Worm (Caenorhabditis elegans) whole organism, L4 larva: ENCODE data around the gene sod-1.
A peak's percentile ranks its signal among the peaks of the same experiment; 100 is the strongest.

Source experiments
- F10B5.3 ChIP-seq: sonication (generic microtip); optimal IDR thresholded peaks from 2 replicates; lab custom pipeline; 2016; ENCODE audit warnings: mild to moderate bottlenecking, missing genetic modification characterization, missing compliant biosample characterization
- T20F7.1 ChIP-seq: fragments of 200-800 bp; sonication (Bioruptor generic); optimal IDR thresholded peaks from 2 replicates; lab custom pipeline; 2018; ENCODE audit warnings: mild to moderate bottlenecking, missing genetic modification characterization, missing compliant biosample characterization
- ZK546.5 ChIP-seq, 2 experiments: sonication (generic microtip); optimal IDR thresholded peaks; 2 replicates each; lab custom pipeline; 2017; ENCODE audit warnings: missing biosample characterization in 2 of 2, missing genetic modification characterization in 2 of 2
- arid-1 ChIP-seq: fragments of 200-800 bp; sonication (Bioruptor generic); conservative IDR thresholded peaks from 2 replicates; pipeline ENCODE4 v1.3.6; 2022; ENCODE audit warnings: missing genetic modification reagents, missing genetic modification characterization, missing compliant biosample characterization
- attf-4 ChIP-seq: sonication (generic microtip); optimal IDR thresholded peaks from 3 replicates; lab custom pipeline; 2017; ENCODE audit warnings: missing biosample characterization, missing genetic modification characterization
- ceh-28 ChIP-seq: fragments of 150-350 bp; optimal IDR thresholded peaks from 2 replicates; lab custom pipeline; 2014; ENCODE audit warnings: missing biosample characterization, missing genetic modification reagents, missing genetic modification characterization
- ceh-62 ChIP-seq: sonication (generic microtip); optimal IDR thresholded peaks from 2 replicates; lab custom pipeline; 2017; ENCODE audit warnings: missing biosample characterization, missing genetic modification characterization
- ceh-82 ChIP-seq: sonication (generic microtip); optimal IDR thresholded peaks from 2 replicates; lab custom pipeline; 2017; ENCODE audit warnings: missing biosample characterization, missing genetic modification characterization
- cey-2 ChIP-seq: sonication (generic microtip); optimal IDR thresholded peaks from 3 replicates; lab custom pipeline; 2017; ENCODE audit warnings: missing genetic modification characterization, mild to moderate bottlenecking, missing compliant biosample characterization, antibody characterized with exemption, borderline replicate concordance; ENCODE audit not compliant: insufficient read depth
- daf-12 ChIP-seq: fragments of 150-350 bp; optimal IDR thresholded peaks from 2 replicates; lab custom pipeline; 2014; ENCODE audit warnings: missing biosample characterization, missing genetic modification reagents, missing genetic modification characterization
- daf-16 ChIP-seq, 3 experiments: sonication (generic microtip); optimal IDR thresholded peaks; 2 replicates each; lab custom pipeline; 2016 to 2017; ENCODE audit warnings: missing genetic modification characterization in 3 of 3, missing genetic modification reagents in 3 of 3, mild to moderate bottlenecking in 2 of 3, missing compliant biosample characterization in 2 of 3, missing biosample characterization in 1 of 3, moderate library complexity in 1 of 3
- dmd-9 ChIP-seq: fragments of 200-800 bp; sonication (Bioruptor generic); IDR thresholded peaks from 2 replicates; pipeline ENCODE4 v1.3.6; 2022; ENCODE audit warnings: missing genetic modification reagents, missing genetic modification characterization, missing compliant biosample characterization
- egl-27 ChIP-seq: sonication (generic microtip); optimal IDR thresholded peaks from 3 replicates; lab custom pipeline; 2017; ENCODE audit warnings: missing biosample characterization, missing genetic modification reagents, missing genetic modification characterization
- fos-1 ChIP-seq: fragments of 150-350 bp; optimal IDR thresholded peaks from 2 replicates; lab custom pipeline; 2014; ENCODE audit warnings: missing biosample characterization, missing genetic modification characterization
- gei-8 ChIP-seq: fragments of 200-800 bp; sonication (Bioruptor generic); optimal IDR thresholded peaks from 2 replicates; lab custom pipeline; 2018; ENCODE audit warnings: mild to moderate bottlenecking, missing genetic modification characterization, missing compliant biosample characterization
- lin-13 ChIP-seq: fragments of 150-350 bp; optimal IDR thresholded peaks from 2 replicates; lab custom pipeline; 2014; ENCODE audit warnings: missing biosample characterization, missing genetic modification reagents, missing genetic modification characterization
- lin-15B ChIP-seq: fragments of 150-350 bp; sonication (generic microtip); optimal IDR thresholded peaks from 3 replicates; lab custom pipeline; 2014; ENCODE audit warnings: missing biosample characterization, missing genetic modification characterization
- lir-3 ChIP-seq: sonication (generic microtip); optimal IDR thresholded peaks from 2 replicates; lab custom pipeline; 2016; ENCODE audit warnings: mild to moderate bottlenecking, missing genetic modification characterization, missing compliant biosample characterization
- madf-9 ChIP-seq: fragments of 200-800 bp; sonication (Bioruptor generic); conservative IDR thresholded peaks from 2 replicates; pipeline ENCODE4 v1.3.6; 2022; ENCODE audit warnings: missing genetic modification reagents, missing genetic modification characterization, missing compliant biosample characterization
- mep-1 ChIP-seq: fragments of 150-350 bp; sonication (generic microtip); optimal IDR thresholded peaks from 3 replicates; lab custom pipeline; 2014; ENCODE audit warnings: missing biosample characterization, missing genetic modification characterization
- nhr-11 ChIP-seq: fragments of 150-350 bp; optimal IDR thresholded peaks from 2 replicates; lab custom pipeline; 2014; ENCODE audit warnings: missing biosample characterization, missing genetic modification characterization
- nhr-237 ChIP-seq: sonication (generic microtip); optimal IDR thresholded peaks from 2 replicates; lab custom pipeline; 2017; ENCODE audit warnings: missing biosample characterization, missing genetic modification characterization
- nhr-25 ChIP-seq: sonication (generic microtip); optimal IDR thresholded peaks from 2 replicates; lab custom pipeline; 2017; ENCODE audit warnings: missing genetic modification characterization, mild to moderate bottlenecking, missing compliant biosample characterization, antibody characterized with exemption, moderate library complexity, borderline replicate concordance; ENCODE audit not compliant: insufficient read depth
- nhr-42 ChIP-seq: fragments of 200-800 bp; sonication (Bioruptor generic); IDR thresholded peaks from 2 replicates; pipeline ENCODE4 v1.3.6; 2022; ENCODE audit warnings: missing genetic modification characterization, missing compliant biosample characterization
- rbr-2 ChIP-seq: sonication (generic microtip); optimal IDR thresholded peaks from 2 replicates; lab custom pipeline; 2016; ENCODE audit warnings: missing genotype, missing genetic modification characterization, missing compliant biosample characterization
- saeg-2 ChIP-seq: fragments of 200-800 bp; sonication (Bioruptor generic); IDR thresholded peaks from 2 replicates; pipeline ENCODE4 v1.3.6; 2022; ENCODE audit warnings: missing genetic modification reagents, missing genetic modification characterization, missing compliant biosample characterization
- sdz-12 ChIP-seq: fragments of 200-800 bp; sonication (Bioruptor generic); optimal IDR thresholded peaks from 2 replicates; lab custom pipeline; 2018; ENCODE audit warnings: mild to moderate bottlenecking, missing genetic modification characterization, missing compliant biosample characterization
- unc-39 ChIP-seq: sonication (generic microtip); optimal IDR thresholded peaks from 2 replicates; lab custom pipeline; 2017; ENCODE audit warnings: missing biosample characterization, missing genetic modification characterization
- unc-62 ChIP-seq, 3 experiments: fragments of 150-350 bp in 1 of 3; sonication (generic microtip); optimal IDR thresholded peaks in 2 of 3; peaks in 1 of 3; 1 replicate in 1 of 3; 2 replicates in 2 of 3; lab custom pipeline; 2014 to 2017; ENCODE audit warnings: missing biosample characterization in 3 of 3, missing genetic modification characterization in 3 of 3, missing genetic modification reagents in 3 of 3, missing genotype in 1 of 3

The sod-1 gene

ce11 chrII:6926488-6926887 lies 47.2 kb downstream of the sod-1 start (continued):
- TF ChIP-seq lin-15B (tag; lab: Kevin White, UChicago) (no peak), rbr-2 (tag; lab: Kevin White, UChicago) (peak; percentile 83), ceh-28 (tag; lab: Kevin White, UChicago) (peak; percentile 34), lin-13 (GFP tag; lab: Kevin White, UChicago) (peak; percentile 56), ceh-62 (no peak), nhr-42 (no peak), egl-27 (tag; lab: Kevin White, UChicago) (no peak), T20F7.1 (GFP tag; lab: Kevin White, UChicago) (peak; percentile 64), fos-1 (tag; lab: Kevin White, UChicago) (no peak), mep-1 (peak; percentile 91), ceh-82 (no peak), daf-16 (GFP tag; optimal IDR thresholded peaks at IDR 0.05; lab: Kevin White, UChicago) (peak; percentile 18 to 40), daf-16 (tag; optimal IDR thresholded peaks at IDR 0.05; lab: Kevin White, UChicago) (peak; percentile 69), nhr-25 (tag; lab: Kevin White, UChicago) (peak; percentile 14), ZK546.5 (tag; optimal IDR thresholded peaks at IDR 0.05; lab: Kevin White, UChicago) (no peak), sdz-12 (no peak), unc-62 (GFP tag; optimal IDR thresholded peaks at IDR 0.05 in 1 of 2; lab: Kevin White, UChicago) (no peak), unc-62 (tag; optimal IDR thresholded peaks at IDR 0.05; lab: Kevin White, UChicago) (no peak), nhr-11 (tag; lab: Kevin White, UChicago) (peak; percentile 73), arid-1 (GFP tag; lab: Robert Waterston, UW) (peak; percentile 23; the same call in 1 of the 2 replicates), unc-39 (tag; lab: Kevin White, UChicago) (no peak), dmd-9 (GFP tag; lab: Robert Waterston, UW) (no peak), attf-4 (tag; lab: Kevin White, UChicago) (no peak), saeg-2 (GFP tag; lab: Robert Waterston, UW) (no peak)

- TF ChIP-seq gei-8 (GFP tag; lab: Kevin White, UChicago): no peak
- TF ChIP-seq madf-9 (GFP tag; lab: Robert Waterston, UW): peak; percentile 81
- TF ChIP-seq, all 104 proteins: peak for 1
Observed at ce11 chrII:6926054-6926453, 47.6 kb downstream of the sod-1 start.

ce11 chrII:6923792-6924191 lies 49.9 kb downstream of the sod-1 start:
- TF ChIP-seq daf-12 (tag; lab: Kevin White, UChicago): no peak
- no peak for TF ChIP-seq cey-2 (tag; lab: Kevin White, UChicago)
- TF ChIP-seq ceh-82: no peak
- no peak for TF ChIP-seq nhr-237 (tag; lab: Kevin White, UChicago)
- no peak for TF ChIP-seq lin-13 (GFP tag; lab: Kevin White, UChicago)
- no peak for TF ChIP-seq lir-3 (tag; lab: Kevin White, UChicago)
- TF ChIP-seq F10B5.3 (tag; lab: Kevin White, UChicago): no peak
